Worm (Caenorhabditis elegans) whole organism, early embryonic: Measurements from ENCODE around the gene msp-56.

Source experiments
- B0310.2 ChIP-seq: sonication (generic microtip); optimal IDR thresholded peaks from 2 replicates; lab custom pipeline; 2016; ENCODE audit warnings: mild to moderate bottlenecking, missing genetic modification characterization, missing compliant biosample characterization
- F13C5.2 ChIP-seq: sonication (generic microtip); optimal IDR thresholded peaks from 2 replicates; lab custom pipeline; 2017; ENCODE audit warnings: mild to moderate bottlenecking, missing genetic modification characterization, inconsistent platforms, missing compliant biosample characterization
- aly-1 ChIP-seq: sonication (generic microtip); optimal IDR thresholded peaks from 2 replicates; lab custom pipeline; 2016; ENCODE audit warnings: missing genetic modification characterization, missing compliant biosample characterization
- ama-1 ChIP-seq: fragments of 150-350 bp; optimal IDR thresholded peaks from 2 replicates; lab custom pipeline; 2014
- ceh-13 ChIP-seq: fragments of 200-800 bp; sonication (Bioruptor generic); optimal IDR thresholded peaks from 2 replicates; lab custom pipeline; 2018; ENCODE audit warnings: mild to moderate bottlenecking, missing genetic modification characterization, missing compliant biosample characterization
- ceh-36 ChIP-seq: sonication (generic microtip); optimal IDR thresholded peaks from 2 replicates; lab custom pipeline; 2016; ENCODE audit warnings: missing genetic modification characterization, inconsistent platforms, missing compliant biosample characterization
- ets-7 ChIP-seq: sonication (generic microtip); optimal IDR thresholded peaks from 2 replicates; lab custom pipeline; 2016; ENCODE audit warnings: missing genotype, missing genetic modification characterization, missing compliant biosample characterization
- flt-1 ChIP-seq: fragments of 200-800 bp; sonication (Bioruptor generic); IDR thresholded peaks from 2 replicates; pipeline ENCODE4 v1.3.6; 2022; ENCODE audit warnings: missing genetic modification characterization, missing compliant biosample characterization
- hmbx-1 ChIP-seq: sonication (generic microtip); optimal IDR thresholded peaks from 2 replicates; lab custom pipeline; 2016; ENCODE audit warnings: mild to moderate bottlenecking, missing genetic modification characterization, missing compliant biosample characterization
- hmg-4 ChIP-seq: fragments of 200-800 bp; sonication (Bioruptor generic); optimal IDR thresholded peaks from 2 replicates; lab custom pipeline; 2018; ENCODE audit warnings: mild to moderate bottlenecking, missing genetic modification characterization, missing compliant biosample characterization
- hnd-1 ChIP-seq: sonication (generic microtip); optimal IDR thresholded peaks from 2 replicates; lab custom pipeline; 2016; ENCODE audit warnings: missing genetic modification characterization, missing compliant biosample characterization
- pes-1 ChIP-seq: fragments of 200-800 bp; sonication (Bioruptor generic); IDR thresholded peaks from 2 replicates; pipeline ENCODE4 v1.3.6; 2022; ENCODE audit warnings: missing genetic modification reagents, missing genetic modification characterization, missing compliant biosample characterization
- scrt-1 ChIP-seq: fragments of 200-800 bp; sonication (Bioruptor generic); IDR thresholded peaks from 2 replicates; pipeline ENCODE4 v1.3.6; 2022; ENCODE audit warnings: missing genetic modification characterization, missing compliant biosample characterization
- sea-1 ChIP-seq: fragments of 200-800 bp; sonication (Bioruptor generic); conservative IDR thresholded peaks from 2 replicates; pipeline ENCODE4 v1.3.6; 2022; ENCODE audit warnings: missing genetic modification characterization, missing compliant biosample characterization
- tbx-11 ChIP-seq: fragments of 200-800 bp; sonication (Bioruptor generic); IDR thresholded peaks from 2 replicates; pipeline ENCODE4 v1.3.6; 2022; ENCODE audit warnings: missing genetic modification characterization, missing compliant biosample characterization
- tbx-37 ChIP-seq: fragments of 200-800 bp; sonication (Bioruptor generic); conservative IDR thresholded peaks from 2 replicates; pipeline ENCODE4 v1.3.6; 2022; ENCODE audit warnings: missing genetic modification reagents, missing genetic modification characterization, missing compliant biosample characterization
- tra-4 ChIP-seq: sonication (generic microtip); optimal IDR thresholded peaks from 2 replicates; lab custom pipeline; 2017; ENCODE audit warnings: missing genetic modification characterization, missing compliant biosample characterization

Gene msp-56

ce11 chrIV:9866865-9867264 is 25.5 kb downstream of the msp-56 start:
- TF ChIP-seq flt-1 (GFP tag; lab: Robert Waterston, UW) (no peak), scrt-1 (GFP tag; lab: Robert Waterston, UW) (no peak)

DNA sequence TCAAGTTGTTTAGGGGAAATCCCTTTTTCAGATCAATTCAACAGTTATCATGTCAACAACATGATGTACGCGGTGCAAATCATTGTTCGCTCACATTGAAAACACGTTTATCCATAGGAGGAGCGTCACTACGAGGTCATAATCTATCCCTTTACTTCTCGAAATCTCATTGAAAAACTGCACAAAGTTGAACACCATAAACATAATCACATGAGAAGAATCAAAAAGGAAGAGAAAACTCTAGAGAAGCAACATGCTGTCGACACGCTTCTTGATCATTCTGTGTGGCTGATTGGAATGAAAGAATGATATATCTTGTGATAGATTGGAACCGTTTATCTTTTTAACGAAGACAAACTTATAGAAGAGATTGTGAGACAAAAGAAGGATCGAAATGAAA is 26.6 kb downstream of the msp-56 start:
- TF ChIP-seq ama-1: no peak
- no peak for TF ChIP-seq hnd-1
- TF ChIP-seq pes-1 (GFP tag; lab: Robert Waterston, UW): no peak

DNA sequence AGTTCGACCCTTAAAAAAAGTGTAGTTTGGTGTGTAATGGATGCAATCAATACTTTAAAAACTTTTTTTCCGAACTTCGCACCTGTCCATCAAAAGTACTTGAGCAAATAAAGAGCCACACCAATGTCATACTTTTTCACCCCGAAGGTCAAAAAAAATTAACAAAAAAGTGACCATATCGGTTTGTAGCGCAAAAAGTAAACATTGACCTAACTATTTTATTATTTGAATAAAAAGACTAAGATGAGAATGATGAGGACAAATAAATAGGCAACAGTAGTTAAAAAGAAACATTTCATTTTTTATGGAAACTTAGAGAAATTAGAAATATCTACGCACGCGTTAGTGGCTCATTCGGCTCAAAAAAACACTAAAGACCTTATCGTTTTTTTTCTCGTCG is 28.0 kb downstream of the msp-56 start:
- TF ChIP-seq B0310.2 (tag; lab: Kevin White, UChicago): no peak
- no peak for TF ChIP-seq tra-4 (tag; lab: Kevin White, UChicago)
- no peak for TF ChIP-seq hmg-4 (GFP tag; lab: Kevin White, UChicago)
- no peak for TF ChIP-seq tbx-37 (GFP tag; lab: Robert Waterston, UW)
- TF ChIP-seq hmbx-1 (tag; lab: Kevin White, UChicago): no peak
- TF ChIP-seq tbx-11 (GFP tag; lab: Robert Waterston, UW): no peak
- no peak for TF ChIP-seq F13C5.2 (tag; lab: Kevin White, UChicago)
- no peak for TF ChIP-seq ceh-13 (GFP tag; lab: Kevin White, UChicago)
- TF ChIP-seq flt-1 (GFP tag; lab: Robert Waterston, UW): no peak
- no peak for TF ChIP-seq pes-1 (GFP tag; lab: Robert Waterston, UW)
- no peak for TF ChIP-seq ama-1
- no peak for TF ChIP-seq sea-1
- no peak for TF ChIP-seq aly-1
- TF ChIP-seq ets-7: no peak
- TF ChIP-seq ceh-36 (tag; lab: Kevin White, UChicago): no peak
- TF ChIP-seq scrt-1 (GFP tag; lab: Robert Waterston, UW): no peak
- no peak for TF ChIP-seq hnd-1

ce11 chrIV:9872210-9872609 is 30.9 kb downstream of the msp-56 start:
- TF ChIP-seq flt-1 (GFP tag; lab: Robert Waterston, UW) (no peak), sea-1 (no peak), scrt-1 (GFP tag; lab: Robert Waterston, UW) (no peak), ceh-13 (GFP tag; lab: Kevin White, UChicago) (no peak), ceh-36 (tag; lab: Kevin White, UChicago) (no peak), tbx-11 (GFP tag; lab: Robert Waterston, UW) (no peak), hnd-1 (no peak), ama-1 (no peak), tra-4 (tag; lab: Kevin White, UChicago) (no peak), aly-1 (no peak), B0310.2 (tag; lab: Kevin White, UChicago) (no peak), F13C5.2 (tag; lab: Kevin White, UChicago) (no peak), hmbx-1 (tag; lab: Kevin White, UChicago) (no peak), ets-7 (no peak), hmg-4 (GFP tag; lab: Kevin White, UChicago) (no peak)

- no peak for TF ChIP-seq hmg-4 (GFP tag; lab: Kevin White, UChicago)
- TF ChIP-seq ceh-13 (GFP tag; lab: Kevin White, UChicago): no peak
- TF ChIP-seq ama-1: no peak
- TF ChIP-seq F13C5.2 (tag; lab: Kevin White, UChicago): no peak
- no peak for TF ChIP-seq pes-1 (GFP tag; lab: Robert Waterston, UW)
- no peak for TF ChIP-seq tbx-11 (GFP tag; lab: Robert Waterston, UW)
- TF ChIP-seq sea-1: no peak
- no peak for TF ChIP-seq B0310.2 (tag; lab: Kevin White, UChicago)
- no peak for TF ChIP-seq tbx-37 (GFP tag; lab: Robert Waterston, UW)
- no peak for TF ChIP-seq ceh-36 (tag; lab: Kevin White, UChicago)
- no peak for TF ChIP-seq aly-1
Observed at ce11 chrIV:9872786-9873185, 31.4 kb downstream of the msp-56 start.

DNA sequence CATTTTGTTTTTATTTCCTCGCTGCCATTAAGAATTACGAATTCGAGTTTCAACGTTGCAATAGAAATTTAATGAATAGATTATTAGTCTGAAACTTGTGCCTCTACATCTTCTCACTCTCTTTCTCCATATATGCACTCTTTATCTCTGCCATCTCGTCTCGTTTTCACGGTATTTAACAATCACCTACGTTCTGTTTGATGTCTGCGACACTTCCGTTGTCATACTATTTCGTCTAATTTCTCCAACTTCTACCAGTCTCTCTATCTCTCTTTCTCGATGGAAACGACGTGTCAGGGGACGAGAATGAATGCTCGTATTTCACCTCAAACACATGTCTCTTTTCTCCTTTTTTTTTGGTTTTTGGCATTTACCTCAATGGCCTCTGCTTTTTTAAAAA is 32.5 kb downstream of the msp-56 start:
- TF ChIP-seq scrt-1 (GFP tag; lab: Robert Waterston, UW) (no peak), hnd-1 (no peak), tbx-37 (GFP tag; lab: Robert Waterston, UW) (no peak), hmg-4 (GFP tag; lab: Kevin White, UChicago) (no peak), ceh-36 (tag; lab: Kevin White, UChicago) (no peak)

DNA sequence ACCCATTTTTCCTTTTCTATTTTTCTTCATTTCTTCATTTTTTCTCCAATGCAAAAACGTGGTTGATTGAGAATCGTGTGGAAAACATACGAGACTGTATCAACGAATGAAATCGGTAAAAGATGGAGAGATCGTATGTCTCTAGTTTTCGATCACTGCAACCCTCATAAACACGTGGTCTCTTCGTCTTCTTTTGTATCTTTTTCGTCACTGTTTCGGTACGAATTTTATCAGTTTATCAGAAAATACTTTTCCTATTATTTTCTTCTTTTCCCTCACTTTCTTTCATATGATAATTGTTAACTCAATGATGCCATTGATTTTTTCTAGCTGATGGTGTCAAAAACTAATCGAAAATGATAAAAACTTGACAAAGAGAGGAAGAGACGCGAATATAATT is 34.3 kb downstream of the msp-56 start:
- TF ChIP-seq tra-4 (tag; lab: Kevin White, UChicago) (no peak), tbx-11 (GFP tag; lab: Robert Waterston, UW) (no peak), ceh-13 (GFP tag; lab: Kevin White, UChicago) (no peak), ets-7 (no peak), pes-1 (GFP tag; lab: Robert Waterston, UW) (no peak), F13C5.2 (tag; lab: Kevin White, UChicago) (no peak), sea-1 (no peak), ceh-36 (tag; lab: Kevin White, UChicago) (no peak), aly-1 (no peak), ama-1 (no peak), hmbx-1 (tag; lab: Kevin White, UChicago) (no peak), B0310.2 (tag; lab: Kevin White, UChicago) (no peak)

ce11 chrIV:9878893-9879379 is 37.6 kb downstream of the msp-56 start, which contains the start of gene nhr-4:
nhr-4 (plus strand) TSS chrIV:9879329.
- TF ChIP-seq aly-1 (no peak), ceh-36 (tag; lab: Kevin White, UChicago) (no peak), flt-1 (GFP tag; lab: Robert Waterston, UW) (no peak)

DNA sequence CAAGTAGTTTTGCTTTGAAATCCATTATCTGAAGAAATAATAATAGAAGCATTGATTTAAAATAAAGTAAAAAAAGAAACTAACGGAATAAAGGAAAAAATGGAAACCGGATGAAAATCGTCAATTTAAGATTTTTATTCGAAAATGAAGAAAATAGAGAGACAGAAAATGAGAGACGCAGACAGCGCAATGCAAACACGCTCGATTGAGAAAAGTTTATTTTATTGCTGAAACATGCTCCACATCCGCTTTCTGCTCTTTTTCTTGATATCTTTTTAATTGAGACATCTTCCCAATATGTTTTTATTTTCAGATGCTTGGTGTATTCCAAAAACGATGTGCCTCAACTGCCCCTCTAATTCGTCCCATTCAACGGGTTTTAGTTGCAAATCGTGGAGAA is 42.9 kb downstream of the msp-56 start, which contains the start of the genes prp-18 and mccc-1:
prp-18 (minus strand) TSS at position 127 of the 400 bp plus-strand sequence.
mccc-1 (plus strand) TSS at position 314 of the 400 bp plus-strand sequence.
- TF ChIP-seq sea-1 (no peak), ceh-36 (tag; lab: Kevin White, UChicago) (no peak), ama-1 (no peak), aly-1 (no peak), tbx-37 (GFP tag; lab: Robert Waterston, UW) (no peak), tbx-11 (GFP tag; lab: Robert Waterston, UW) (no peak), scrt-1 (GFP tag; lab: Robert Waterston, UW) (no peak), F13C5.2 (tag; lab: Kevin White, UChicago) (no peak), ets-7 (no peak), hmg-4 (GFP tag; lab: Kevin White, UChicago) (no peak), pes-1 (GFP tag; lab: Robert Waterston, UW) (no peak), B0310.2 (tag; lab: Kevin White, UChicago) (no peak), hmbx-1 (tag; lab: Kevin White, UChicago) (no peak), hnd-1 (no peak), flt-1 (GFP tag; lab: Robert Waterston, UW) (no peak), ceh-13 (GFP tag; lab: Kevin White, UChicago) (no peak)
